Worm (Caenorhabditis elegans): ENCODE data around the gene Y20C6A.4.

- no peak for TF ChIP-seq flt-1 (GFP tag; IDR thresholded peaks at IDR 0.05)
- TF ChIP-seq ceh-13 (GFP tag; optimal IDR thresholded peaks at IDR 0.05) = no peak
- no peak for TF ChIP-seq ama-1 (optimal IDR thresholded peaks at IDR 0.05)
- TF ChIP-seq F13C5.2 (tag; optimal IDR thresholded peaks at IDR 0.05) = no peak
- TF ChIP-seq sea-1 (GFP tag; conservative IDR thresholded peaks at IDR 0.05) = no peak
- no peak for TF ChIP-seq tra-4 (tag; optimal IDR thresholded peaks at IDR 0.05)
- no peak for TF ChIP-seq pes-1 (GFP tag; IDR thresholded peaks at IDR 0.05)
- TF ChIP-seq hmg-4 (GFP tag; optimal IDR thresholded peaks at IDR 0.05) = no peak
- TF ChIP-seq ceh-36 (tag; optimal IDR thresholded peaks at IDR 0.05) = no peak
These were observed 34.9 kb downstream of the Y20C6A.4 start, which contains the start of gene T27C5.12 for ce11 chrV:17414951-17415350.

Measured in whole organism, early embryonic.